Worm (Caenorhabditis elegans) whole organism, young adult: ENCODE data around the gene acr-25.

Experiments
- C17E4.6 ChIP-seq: fragments of 200-800 bp; sonication (Bioruptor generic); IDR thresholded peaks from 2 replicates; pipeline ENCODE4 v1.3.6; 2022; ENCODE audit warnings: missing genetic modification reagents, missing genetic modification characterization, missing compliant biosample characterization
- ceh-91 ChIP-seq: fragments of 200-800 bp; sonication (Bioruptor generic); IDR thresholded peaks from 2 replicates; pipeline ENCODE4 v1.3.6; 2022; ENCODE audit warnings: missing genetic modification reagents, missing genetic modification characterization, missing compliant biosample characterization
- dpl-1 ChIP-seq: fragments of 150-350 bp; optimal IDR thresholded peaks from 2 replicates; lab custom pipeline; 2014; ENCODE audit warnings: missing biosample characterization, missing genetic modification reagents, missing genetic modification characterization
- ets-4 ChIP-seq: fragments of 200-800 bp; sonication (Bioruptor generic); optimal IDR thresholded peaks from 2 replicates; lab custom pipeline; 2018; ENCODE audit warnings: mild to moderate bottlenecking, missing genetic modification characterization, missing compliant biosample characterization
- lin-54 ChIP-seq: fragments of 200-800 bp; sonication (Bioruptor generic); optimal IDR thresholded peaks from 2 replicates; lab custom pipeline; 2018; ENCODE audit warnings: mild to moderate bottlenecking, missing genetic modification characterization, missing compliant biosample characterization
- mel-28 ChIP-seq: sonication (generic microtip); optimal IDR thresholded peaks from 2 replicates; lab custom pipeline; 2016; ENCODE audit warnings: borderline replicate concordance, mild to moderate bottlenecking, missing genetic modification characterization, missing compliant biosample characterization
- pha-4 ChIP-seq: fragments of 150-350 bp; sonication (generic microtip); optimal IDR thresholded peaks from 2 replicates; lab custom pipeline; 2014; ENCODE audit warnings: missing biosample characterization, missing genetic modification reagents, missing genetic modification characterization
- zfh-2 ChIP-seq: fragments of 200-800 bp; sonication (Bioruptor generic); conservative IDR thresholded peaks from 2 replicates; pipeline ENCODE4 v1.3.6; 2022; ENCODE audit warnings: missing genetic modification reagents, missing genetic modification characterization, missing compliant biosample characterization

- TF ChIP-seq ceh-91 (GFP tag; lab: Robert Waterston, UW) (no peak), mel-28 (tag; lab: Kevin White, UChicago) (no peak), C17E4.6 (GFP tag; lab: Robert Waterston, UW) (no peak), zfh-2 (GFP tag; lab: Robert Waterston, UW) (no peak), lin-54 (GFP tag; lab: Kevin White, UChicago) (peak; percentile 60), ets-4 (no peak), dpl-1 (GFP tag; lab: Kevin White, UChicago) (no peak), pha-4 (tag; lab: Kevin White, UChicago) (no peak)
These were observed 16.9 kb downstream of the acr-25 start for ce11 chrIV:6480978-6481377.
